Worm (Caenorhabditis elegans) whole organism, L4 larva: ENCODE results near the gene T26H5.10.

Experiments used
- D1046.2 ChIP-seq: fragments of 200-800 bp; sonication (Bioruptor generic); IDR thresholded peaks from 2 replicates; pipeline ENCODE4 v1.3.6; 2022; ENCODE audit warnings: missing genetic modification characterization, missing compliant biosample characterization
- F10B5.3 ChIP-seq: sonication (generic microtip); optimal IDR thresholded peaks from 2 replicates; lab custom pipeline; 2016; ENCODE audit warnings: mild to moderate bottlenecking, missing genetic modification characterization, missing compliant biosample characterization
- F37D6.2 ChIP-seq: sonication (generic microtip); optimal IDR thresholded peaks from 2 replicates; lab custom pipeline; 2016; ENCODE audit warnings: mild to moderate bottlenecking, missing genetic modification characterization, missing compliant biosample characterization
- F44E2.7 ChIP-seq: fragments of 200-800 bp; sonication (Bioruptor generic); IDR thresholded peaks from 2 replicates; pipeline ENCODE4 v2.1.2; 2022; ENCODE audit warnings: missing genetic modification characterization, missing compliant biosample characterization
- R02D3.7 ChIP-seq: fragments of 150-350 bp; sonication (generic microtip); optimal IDR thresholded peaks from 3 replicates; lab custom pipeline; 2014; ENCODE audit warnings: missing biosample characterization, missing genetic modification characterization
- T20F7.1 ChIP-seq: fragments of 200-800 bp; sonication (Bioruptor generic); optimal IDR thresholded peaks from 2 replicates; lab custom pipeline; 2018; ENCODE audit warnings: mild to moderate bottlenecking, missing genetic modification characterization, missing compliant biosample characterization
- Y5F2A.4 ChIP-seq: fragments of 200-800 bp; sonication (Bioruptor generic); optimal IDR thresholded peaks from 2 replicates; lab custom pipeline; 2018; ENCODE audit warnings: mild to moderate bottlenecking, missing genetic modification characterization, missing compliant biosample characterization
- Y75B8A.6 ChIP-seq: fragments of 200-800 bp; sonication (Bioruptor generic); IDR thresholded peaks from 2 replicates; pipeline ENCODE4 v1.3.6; 2022; ENCODE audit warnings: missing genetic modification reagents, missing genetic modification characterization, missing compliant biosample characterization
- aha-1 ChIP-seq: fragments of 150-350 bp; peaks from one replicate; lab custom pipeline; 2014; ENCODE audit warnings: missing biosample characterization, missing genetic modification characterization
- ama-1 ChIP-seq: fragments of 150-350 bp; optimal IDR thresholded peaks from 2 replicates; lab custom pipeline; 2014; ENCODE audit warnings: inconsistent platforms, mixed read lengths
- ceh-32 ChIP-seq: sonication (generic microtip); optimal IDR thresholded peaks from 2 replicates; lab custom pipeline; 2016; ENCODE audit warnings: mild to moderate bottlenecking, missing genetic modification characterization, missing compliant biosample characterization; ENCODE audit not compliant: poor library complexity
- ceh-44 ChIP-seq: fragments of 200-800 bp; sonication (Bioruptor generic); IDR thresholded peaks from 2 replicates; pipeline ENCODE4 v1.3.6; 2022; ENCODE audit warnings: missing genetic modification reagents, missing genetic modification characterization, missing compliant biosample characterization
- daf-12 ChIP-seq: fragments of 150-350 bp; optimal IDR thresholded peaks from 2 replicates; lab custom pipeline; 2014; ENCODE audit warnings: missing biosample characterization, missing genetic modification reagents, missing genetic modification characterization
- daf-16 ChIP-seq, 3 experiments: sonication (generic microtip); optimal IDR thresholded peaks; 2 replicates each; lab custom pipeline; 2016 to 2017; ENCODE audit warnings: missing genetic modification characterization in 3 of 3, missing genetic modification reagents in 3 of 3, mild to moderate bottlenecking in 2 of 3, missing compliant biosample characterization in 2 of 3, missing biosample characterization in 1 of 3, moderate library complexity in 1 of 3
- daf-19 ChIP-seq: fragments of 200-800 bp; sonication (Bioruptor generic); conservative IDR thresholded peaks from 2 replicates; pipeline ENCODE4 v1.3.6; 2022; ENCODE audit warnings: missing genetic modification characterization, missing compliant biosample characterization
- daf-8 ChIP-seq: fragments of 200-800 bp; sonication (Bioruptor generic); IDR thresholded peaks from 2 replicates; pipeline ENCODE4 v1.3.6; 2022; ENCODE audit warnings: missing genetic modification characterization, missing compliant biosample characterization
- dmd-6 ChIP-seq: fragments of 200-800 bp; sonication (Bioruptor generic); IDR thresholded peaks from 2 replicates; pipeline ENCODE4 v1.3.6; 2022; ENCODE audit warnings: missing genetic modification reagents, missing genetic modification characterization, missing compliant biosample characterization
- dmd-8 ChIP-seq: fragments of 200-800 bp; sonication (Bioruptor generic); IDR thresholded peaks from 2 replicates; pipeline ENCODE4 v1.3.6; 2022; ENCODE audit warnings: missing genetic modification characterization, missing compliant biosample characterization
- dpl-1 ChIP-seq: fragments of 150-350 bp; optimal IDR thresholded peaks from 2 replicates; lab custom pipeline; 2014; ENCODE audit warnings: missing biosample characterization, missing genetic modification reagents, missing genetic modification characterization
- duxl-1 ChIP-seq: sonication (generic microtip); optimal IDR thresholded peaks from 2 replicates; lab custom pipeline; 2016; ENCODE audit warnings: mild to moderate bottlenecking, missing genetic modification characterization, moderate library complexity, missing compliant biosample characterization; ENCODE audit not compliant: poor library complexity
- dve-1 ChIP-seq: sonication (generic microtip); optimal IDR thresholded peaks from 2 replicates; lab custom pipeline; 2017; ENCODE audit warnings: antibody characterized with exemption, mild to moderate bottlenecking, missing genetic modification characterization, missing compliant biosample characterization; ENCODE audit not compliant: insufficient read depth
- hlh-30 ChIP-seq: sonication (generic microtip); optimal IDR thresholded peaks from 2 replicates; lab custom pipeline; 2017; ENCODE audit warnings: antibody characterized with exemption, mild to moderate bottlenecking, missing genetic modification characterization, missing compliant biosample characterization; ENCODE audit not compliant: insufficient read depth
- lin-1 ChIP-seq: fragments of 200-800 bp; sonication (Bioruptor generic); IDR thresholded peaks from 2 replicates; pipeline ENCODE4 v1.3.6; 2022; ENCODE audit warnings: missing genetic modification reagents, missing genetic modification characterization, missing compliant biosample characterization
- lin-39 ChIP-seq: fragments of 150-350 bp; optimal IDR thresholded peaks from 2 replicates; lab custom pipeline; 2014; ENCODE audit warnings: missing biosample characterization, missing genetic modification reagents, missing genetic modification characterization
- lir-3 ChIP-seq: sonication (generic microtip); optimal IDR thresholded peaks from 2 replicates; lab custom pipeline; 2016; ENCODE audit warnings: mild to moderate bottlenecking, missing genetic modification characterization, missing compliant biosample characterization
- lsy-2 ChIP-seq, 2 experiments: fragments of 150-350 bp in 1 of 2; sonication (generic microtip) in 1 of 2; optimal IDR thresholded peaks; 2 replicates each; lab custom pipeline; 2014 to 2017; ENCODE audit warnings: missing biosample characterization in 2 of 2, missing genetic modification characterization in 2 of 2
- madf-9 ChIP-seq: fragments of 200-800 bp; sonication (Bioruptor generic); conservative IDR thresholded peaks from 2 replicates; pipeline ENCODE4 v1.3.6; 2022; ENCODE audit warnings: missing genetic modification reagents, missing genetic modification characterization, missing compliant biosample characterization
- mdl-1 ChIP-seq, 2 experiments: fragments of 150-350 bp in 1 of 2; sonication (generic microtip) in 1 of 2; optimal IDR thresholded peaks; 2 replicates each; lab custom pipeline; 2014 to 2017; ENCODE audit warnings: missing biosample characterization in 2 of 2, missing genetic modification characterization in 2 of 2
- mxl-3 ChIP-seq: fragments of 200-800 bp; sonication (Bioruptor generic); optimal IDR thresholded peaks from 2 replicates; lab custom pipeline; 2018; ENCODE audit warnings: mild to moderate bottlenecking, missing genetic modification characterization, missing compliant biosample characterization
- nhr-10 ChIP-seq: fragments of 150-350 bp; optimal IDR thresholded peaks from 2 replicates; lab custom pipeline; 2014; ENCODE audit warnings: missing biosample characterization, missing genetic modification characterization
- nhr-102 ChIP-seq: sonication (generic microtip); optimal IDR thresholded peaks from 2 replicates; lab custom pipeline; 2016; ENCODE audit warnings: mild to moderate bottlenecking, missing genetic modification characterization, moderate library complexity, missing compliant biosample characterization
- nhr-237 ChIP-seq: sonication (generic microtip); optimal IDR thresholded peaks from 2 replicates; lab custom pipeline; 2017; ENCODE audit warnings: missing biosample characterization, missing genetic modification characterization
- nhr-41 ChIP-seq: fragments of 200-800 bp; sonication (Bioruptor generic); IDR thresholded peaks from 2 replicates; pipeline ENCODE4 v1.3.6; 2022; ENCODE audit warnings: missing genetic modification reagents, missing genetic modification characterization, missing compliant biosample characterization
- nhr-42 ChIP-seq: fragments of 200-800 bp; sonication (Bioruptor generic); IDR thresholded peaks from 2 replicates; pipeline ENCODE4 v1.3.6; 2022; ENCODE audit warnings: missing genetic modification characterization, missing compliant biosample characterization
- pqm-1 ChIP-seq: sonication (generic microtip); optimal IDR thresholded peaks from 2 replicates; lab custom pipeline; 2017; ENCODE audit warnings: missing biosample characterization, missing genetic modification characterization
- saeg-2 ChIP-seq: fragments of 200-800 bp; sonication (Bioruptor generic); IDR thresholded peaks from 2 replicates; pipeline ENCODE4 v1.3.6; 2022; ENCODE audit warnings: missing genetic modification reagents, missing genetic modification characterization, missing compliant biosample characterization
- sdz-12 ChIP-seq: fragments of 200-800 bp; sonication (Bioruptor generic); optimal IDR thresholded peaks from 2 replicates; lab custom pipeline; 2018; ENCODE audit warnings: mild to moderate bottlenecking, missing genetic modification characterization, missing compliant biosample characterization
- set-16 ChIP-seq: fragments of 200-800 bp; sonication (Bioruptor generic); IDR thresholded peaks from 2 replicates; pipeline ENCODE4 v1.3.6; 2022; ENCODE audit warnings: missing genetic modification reagents, missing genetic modification characterization, missing compliant biosample characterization
- skn-1 ChIP-seq: fragments of 150-350 bp; optimal IDR thresholded peaks from 2 replicates; lab custom pipeline; 2014; ENCODE audit warnings: missing biosample characterization, missing genetic modification characterization
- unc-39 ChIP-seq: sonication (generic microtip); optimal IDR thresholded peaks from 2 replicates; lab custom pipeline; 2017; ENCODE audit warnings: missing biosample characterization, missing genetic modification characterization
- vab-7 ChIP-seq: fragments of 200-800 bp; sonication (Bioruptor generic); IDR thresholded peaks from 2 replicates; pipeline ENCODE4 v1.3.6; 2022; ENCODE audit warnings: missing genetic modification reagents, missing genetic modification characterization, missing compliant biosample characterization
- zfp-2 ChIP-seq: sonication (generic microtip); optimal IDR thresholded peaks from 2 replicates; lab custom pipeline; 2016; ENCODE audit warnings: mild to moderate bottlenecking, missing genetic modification characterization, missing compliant biosample characterization
- zfp-3 ChIP-seq: fragments of 200-800 bp; sonication (Bioruptor generic); conservative IDR thresholded peaks from 2 replicates; pipeline ENCODE4 v1.3.6; 2022; ENCODE audit warnings: missing genetic modification reagents, missing genetic modification characterization, missing compliant biosample characterization

T26H5.10 gene

ce11 chrV:15465032-15465727 lies 21.6 kb upstream of the T26H5.10 start, which contains the start of gene pqn-71 (continued):
- peak; percentile 63; the same call in 1 of the 2 replicates for TF ChIP-seq daf-8 (GFP tag; lab: Robert Waterston, UW)
- TF ChIP-seq pqm-1 (tag; lab: Kevin White, UChicago), result no peak
- TF ChIP-seq R02D3.7, result no peak
- TF ChIP-seq lir-3 (tag; lab: Kevin White, UChicago), result peak; percentile 90
- TF ChIP-seq madf-9, result peak; percentile 94
- TF ChIP-seq saeg-2 (GFP tag; lab: Robert Waterston, UW), result peak; percentile 92

ce11 chrV:15464402-15464801 lies 20.8 kb upstream of the T26H5.10 start, which contains the start of gene rocf-1:
Gene rocf-1, minus strand, starts transcription at chrV:15464502.
- TF ChIP-seq dmd-8 (GFP tag; lab: Robert Waterston, UW) (0 out of 2 replicates have a peak, but pooled peaks have one; percentile 31), ceh-32 (no peak)
- TF ChIP-seq, all 104 proteins: peak for 1

- TF ChIP-seq T20F7.1, result no peak
- TF ChIP-seq aha-1 (tag; lab: Kevin White, UChicago), result peak; percentile 83
These were observed 15.5 kb upstream of the T26H5.10 start, which contains the start of gene str-71 for ce11 chrV:15459088-15459487. Gene str-71, minus strand, starts transcription at chrV:15459188.

ce11 chrV:15454322-15454721 lies 10.7 kb upstream of the T26H5.10 start:
- TF ChIP-seq duxl-1 (tag; lab: Kevin White, UChicago) (no peak), daf-16 (GFP tag; optimal IDR thresholded peaks at IDR 0.05; lab: Kevin White, UChicago) (peak in 1 of 2 experiments; percentile 37), daf-16 (tag; optimal IDR thresholded peaks at IDR 0.05; lab: Kevin White, UChicago) (no peak), nhr-41 (GFP tag; lab: Robert Waterston, UW) (no peak), ceh-44 (GFP tag; lab: Robert Waterston, UW) (no peak), unc-39 (tag; lab: Kevin White, UChicago) (no peak), ama-1 (lab: Kevin White, UChicago) (no peak), skn-1 (tag; lab: Kevin White, UChicago) (no peak), daf-19 (GFP tag; lab: Robert Waterston, UW) (peak; percentile 69; the same call in 1 of the 2 replicates), nhr-10 (tag; lab: Kevin White, UChicago) (no peak), dpl-1 (GFP tag; lab: Kevin White, UChicago) (no peak), dmd-6 (GFP tag; lab: Robert Waterston, UW) (no peak), saeg-2 (GFP tag; lab: Robert Waterston, UW) (no peak), lin-39 (tag; lab: Kevin White, UChicago) (no peak), daf-12 (tag; lab: Kevin White, UChicago) (no peak), dve-1 (tag; lab: Kevin White, UChicago) (no peak), lin-1 (no peak), D1046.2 (GFP tag; lab: Robert Waterston, UW) (peak; percentile 53; the same call in 1 of the 2 replicates), hlh-30 (tag; lab: Kevin White, UChicago) (no peak), nhr-102 (tag; lab: Kevin White, UChicago) (no peak), zfp-2 (tag; lab: Kevin White, UChicago) (no peak), lir-3 (tag; lab: Kevin White, UChicago) (no peak), set-16 (GFP tag; lab: Robert Waterston, UW) (no peak), sdz-12 (GFP tag; lab: Kevin White, UChicago) (no peak), F10B5.3 (tag; lab: Kevin White, UChicago) (no peak), zfp-3 (no peak), vab-7 (GFP tag; lab: Robert Waterston, UW) (0 out of 2 replicates have a peak, but pooled peaks have one; percentile 49), nhr-237 (no peak), nhr-42 (GFP tag; lab: Robert Waterston, UW) (0 out of 2 replicates have a peak, but pooled peaks have one; percentile 26), ceh-32 (no peak), Y75B8A.6 (GFP tag; lab: Robert Waterston, UW) (peak; percentile 57; the same call in 1 of the 2 replicates), madf-9 (no peak), mxl-3 (GFP tag; lab: Kevin White, UChicago) (no peak), lsy-2 (tag; optimal IDR thresholded peaks at IDR 0.05; lab: Kevin White, UChicago) (no peak), F44E2.7 (GFP tag; lab: Robert Waterston, UW) (peak; percentile 48; the same call in 1 of the 2 replicates), Y5F2A.4 (GFP tag; lab: Kevin White, UChicago) (no peak), mdl-1 (tag; optimal IDR thresholded peaks at IDR 0.05; lab: Kevin White, UChicago) (no peak), F37D6.2 (tag; lab: Kevin White, UChicago) (no peak)
